Worm (Caenorhabditis elegans): ENCODE data around the gene F53H8.3.

The F53H8.3 gene

DNA sequence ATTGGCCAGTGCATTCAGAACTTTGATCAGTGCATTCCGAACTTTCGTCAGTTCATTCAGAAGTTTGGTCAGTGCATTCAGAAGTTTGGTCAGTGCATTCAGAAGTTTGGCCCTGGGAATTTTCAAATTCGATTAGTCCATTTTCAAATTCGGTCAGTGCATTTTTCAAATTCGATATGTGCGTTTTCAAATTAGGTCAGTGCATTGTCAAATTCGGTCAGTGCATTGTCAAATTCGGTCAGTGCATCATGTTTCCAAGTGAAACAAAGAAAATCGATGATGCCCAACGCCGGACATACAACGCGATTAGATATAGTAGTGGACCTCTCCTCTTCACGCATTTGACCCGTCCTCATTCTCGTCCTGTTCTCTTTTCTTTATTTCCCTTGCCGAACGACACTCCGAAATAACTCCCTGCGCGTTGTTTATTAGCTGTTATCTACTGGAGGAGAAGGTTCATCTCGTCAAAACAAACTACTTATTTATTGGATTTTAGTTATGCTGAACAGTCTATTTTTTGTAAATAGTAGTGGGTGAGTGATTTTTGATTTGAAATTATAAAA lies 16.2 kb downstream of the F53H8.3 start, which contains the start of gene apm-3 (continued):
- TF ChIP-seq mef-2 (tag; optimal IDR thresholded peaks at IDR 0.05), result no peak
- no peak for TF ChIP-seq mab-9 (GFP tag; IDR thresholded peaks at IDR 0.05)
- no peak for TF ChIP-seq nhr-84 (tag; optimal IDR thresholded peaks at IDR 0.05)
- TF ChIP-seq ztf-4 (tag; optimal IDR thresholded peaks at IDR 0.05), result no peak
- TF ChIP-seq lin-35 (GFP tag; optimal IDR thresholded peaks at IDR 0.05), result peak; percentile 19 to 41
- peak in 1 of 6 experiments; percentile 20 for TF ChIP-seq elt-3 (tag; optimal IDR thresholded peaks at IDR 0.05)
- TF ChIP-seq ama-1 (optimal IDR thresholded peaks at IDR 0.05), result no peak
- no peak for TF ChIP-seq aly-2 (tag; optimal IDR thresholded peaks at IDR 0.05)
- TF ChIP-seq sox-4 (tag; optimal IDR thresholded peaks at IDR 0.05), result no peak
- no peak for TF ChIP-seq isw-1 (GFP tag; IDR thresholded peaks at IDR 0.05)
- no peak for TF ChIP-seq C34B4.2 (tag; optimal IDR thresholded peaks at IDR 0.05)
- no peak for TF ChIP-seq nhr-76 (tag; optimal IDR thresholded peaks at IDR 0.05)
- no peak for TF ChIP-seq efl-3 (GFP tag; optimal IDR thresholded peaks at IDR 0.05)
- no peak for TF ChIP-seq nhr-12 (tag; optimal IDR thresholded peaks at IDR 0.05)
- peak; percentile 38 for TF ChIP-seq blmp-1 (tag; optimal IDR thresholded peaks at IDR 0.05)
- peak in 1 of 2 experiments; percentile 11 for TF ChIP-seq efl-1 (optimal IDR thresholded peaks at IDR 0.05)
- peak in 1 of 2 experiments; percentile 91 for TF ChIP-seq efl-1 (GFP tag; optimal IDR thresholded peaks at IDR 0.05 in 1 of 2)
- TF ChIP-seq pax-3 (tag; optimal IDR thresholded peaks at IDR 0.05), result no peak
- TF ChIP-seq ceh-8 (GFP tag; optimal IDR thresholded peaks at IDR 0.05), result no peak
- TF ChIP-seq aha-1 (tag; optimal IDR thresholded peaks at IDR 0.05), result no peak
- no peak for TF ChIP-seq irx-1 (tag; optimal IDR thresholded peaks at IDR 0.05)
- TF ChIP-seq ceh-88 (GFP tag; IDR thresholded peaks at IDR 0.05), result no peak
- no peak for TF ChIP-seq sup-37 (GFP tag; optimal IDR thresholded peaks at IDR 0.05)
- no peak for TF ChIP-seq egl-27 (tag; optimal IDR thresholded peaks at IDR 0.05)
- no peak for TF ChIP-seq egl-13 (tag; optimal IDR thresholded peaks at IDR 0.05)
- no peak for TF ChIP-seq hlh-4 (tag; optimal IDR thresholded peaks at IDR 0.05)
- TF ChIP-seq pqm-1 (tag; optimal IDR thresholded peaks at IDR 0.05), result no peak
- TF ChIP-seq alr-1 (tag; optimal IDR thresholded peaks at IDR 0.05; ENCODE audit: borderline replicate concordance), result no peak
- TF ChIP-seq unc-86 (tag; optimal IDR thresholded peaks at IDR 0.05), result no peak
- TF ChIP-seq ceh-90 (tag; optimal IDR thresholded peaks at IDR 0.05), result no peak
- TF ChIP-seq unc-98 (GFP tag; IDR thresholded peaks at IDR 0.05), result no peak
- TF ChIP-seq fkh-8 (tag; optimal IDR thresholded peaks at IDR 0.05), result no peak

ce11 chrX:957581-957980 lies 19.2 kb downstream of the F53H8.3 start, which contains the start of gene chil-10:
Gene chil-10 (plus strand): TSS chrX:957881.
- no peak for TF ChIP-seq tlp-1 (tag; optimal IDR thresholded peaks at IDR 0.05)
- no peak for TF ChIP-seq zip-4 (GFP tag; optimal IDR thresholded peaks at IDR 0.05)
- TF ChIP-seq lin-35 (GFP tag; optimal IDR thresholded peaks at IDR 0.05), result no peak
- no peak for TF ChIP-seq pag-3 (tag; optimal IDR thresholded peaks at IDR 0.05; ENCODE audit: borderline replicate concordance, insufficient read depth)
- TF ChIP-seq ceh-82 (tag; optimal IDR thresholded peaks at IDR 0.05), result no peak
- TF ChIP-seq nhr-11 (tag; optimal IDR thresholded peaks at IDR 0.05), result no peak

- no peak for TF ChIP-seq nhr-71 (tag; optimal IDR thresholded peaks at IDR 0.05)
- TF ChIP-seq ama-1 (optimal IDR thresholded peaks at IDR 0.05), result no peak
- TF ChIP-seq isw-1 (GFP tag; IDR thresholded peaks at IDR 0.05), result no peak
Observed at ce11 chrX:960139-960538, 21.8 kb downstream of the F53H8.3 start.

DNA sequence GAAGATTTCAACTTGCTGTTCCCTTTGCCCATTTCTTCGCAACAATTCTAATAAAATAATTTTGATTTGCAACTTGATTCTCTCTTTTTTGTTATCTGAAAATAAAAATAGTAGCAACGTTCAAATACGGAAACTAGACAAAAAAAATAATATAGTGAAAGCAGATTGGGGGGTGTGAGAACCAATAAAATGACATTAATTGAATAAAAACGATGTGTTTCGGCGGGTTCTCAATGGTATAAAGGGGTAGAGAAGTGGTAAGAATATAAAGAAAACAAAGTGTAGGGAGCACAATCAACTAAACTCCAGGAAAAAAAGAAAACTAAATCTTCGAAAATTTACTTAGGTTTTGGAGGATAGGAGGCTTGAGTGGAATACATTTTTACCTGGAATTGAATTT lies 24.8 kb downstream of the F53H8.3 start, which contains the start of gene ncs-1:
Gene ncs-1, minus strand, starts transcription at position 101 of the 400 bp plus-strand sequence.
- TF ChIP-seq dsc-1 (tag; optimal IDR thresholded peaks at IDR 0.05) (no peak), ama-1 (optimal IDR thresholded peaks at IDR 0.05) (no peak), ceh-82 (tag; optimal IDR thresholded peaks at IDR 0.05) (no peak), fkh-8 (tag; optimal IDR thresholded peaks at IDR 0.05) (no peak), sup-37 (GFP tag; optimal IDR thresholded peaks at IDR 0.05) (no peak), nhr-85 (tag) (no peak), ztf-4 (tag; optimal IDR thresholded peaks at IDR 0.05) (no peak), unc-86 (tag; optimal IDR thresholded peaks at IDR 0.05) (no peak), unc-30 (tag; optimal IDR thresholded peaks at IDR 0.05) (no peak), ets-5 (GFP tag; IDR thresholded peaks at IDR 0.05) (no peak), blmp-1 (tag; optimal IDR thresholded peaks at IDR 0.05) (no peak), aha-1 (tag; optimal IDR thresholded peaks at IDR 0.05) (no peak), sptf-1 (tag; optimal IDR thresholded peaks at IDR 0.05) (no peak), fkh-4 (tag; optimal IDR thresholded peaks at IDR 0.05; ENCODE audit: borderline replicate concordance) (no peak), zag-1 (tag; optimal IDR thresholded peaks at IDR 0.05) (no peak), efl-3 (GFP tag; optimal IDR thresholded peaks at IDR 0.05) (no peak), sox-4 (tag; optimal IDR thresholded peaks at IDR 0.05) (no peak)

All from whole organism, L1 larva.